Worm (Caenorhabditis elegans) whole organism, late embryonic: ENCODE results near the gene nspb-6.

ENCODE experiments used
- T23F11.4 ChIP-seq: fragments of 200-800 bp; sonication (Bioruptor generic); optimal IDR thresholded peaks from 2 replicates; lab custom pipeline; 2018; ENCODE audit warnings: mild to moderate bottlenecking, missing genetic modification characterization, missing compliant biosample characterization
- ceh-18 ChIP-seq: sonication (generic microtip); optimal IDR thresholded peaks from 2 replicates; lab custom pipeline; 2016; ENCODE audit warnings: missing genetic modification characterization, missing compliant biosample characterization
- ceh-48 ChIP-seq: sonication (generic microtip); optimal IDR thresholded peaks from 2 replicates; lab custom pipeline; 2016; ENCODE audit warnings: missing genetic modification characterization, inconsistent platforms, missing compliant biosample characterization
- eyg-1 ChIP-seq: sonication (generic microtip); optimal IDR thresholded peaks from 2 replicates; lab custom pipeline; 2016; ENCODE audit warnings: missing genotype, missing genetic modification characterization, missing compliant biosample characterization
- hlh-15 ChIP-seq: sonication (generic microtip); optimal IDR thresholded peaks from 2 replicates; lab custom pipeline; 2016; ENCODE audit warnings: missing genetic modification characterization, missing compliant biosample characterization
- hlh-30 ChIP-seq: sonication (generic microtip); optimal IDR thresholded peaks from 2 replicates; lab custom pipeline; 2017; ENCODE audit warnings: antibody characterized with exemption, missing genetic modification characterization, missing compliant biosample characterization; ENCODE audit not compliant: insufficient read depth
- nhr-232 ChIP-seq: sonication (generic microtip); optimal IDR thresholded peaks from 2 replicates; lab custom pipeline; 2016; ENCODE audit warnings: missing genetic modification characterization, missing compliant biosample characterization
- pqm-1 ChIP-seq: sonication (generic microtip); optimal IDR thresholded peaks from 2 replicates; lab custom pipeline; 2016; ENCODE audit warnings: missing genetic modification characterization, missing compliant biosample characterization

ce11 chrIV:5847986-5848707, 47.1 kb upstream of the nspb-6 start, which contains the start of gene sams-3:
- TF ChIP-seq hlh-15 (tag; lab: Kevin White, UChicago) = no peak
- no peak for TF ChIP-seq eyg-1 (tag; lab: Kevin White, UChicago)
- no peak for TF ChIP-seq ceh-48 (tag; lab: Kevin White, UChicago)
- TF ChIP-seq hlh-30 = no peak
- TF ChIP-seq ceh-18 (tag; lab: Kevin White, UChicago) = no peak
- TF ChIP-seq T23F11.4 (GFP tag; lab: Kevin White, UChicago) = no peak
- TF ChIP-seq nhr-232 (tag; lab: Kevin White, UChicago) = no peak
- TF ChIP-seq pqm-1 (tag; lab: Kevin White, UChicago) = no peak
